Worm (Caenorhabditis elegans) whole organism, midembryonic: ENCODE measurements around the gene srsx-37.
"Not testable (repeated sequence)": the region's sequence is repeated elsewhere in the genome, so short reads cannot be mapped to it uniquely, and the experiment has no call there.

Source experiments
- T22C8.4 ChIP-seq: fragments of 200-800 bp; sonication (Bioruptor generic); IDR thresholded peaks from 2 replicates; pipeline ENCODE4 v1.3.6; 2022; ENCODE audit warnings: missing genetic modification characterization, missing compliant biosample characterization
- cog-1 ChIP-seq: sonication (generic microtip); optimal IDR thresholded peaks from 2 replicates; lab custom pipeline; 2016; ENCODE audit warnings: missing genetic modification characterization, missing compliant biosample characterization
- flt-1 ChIP-seq: fragments of 200-800 bp; sonication (Bioruptor generic); IDR thresholded peaks from 2 replicates; pipeline ENCODE4 v1.3.6; 2022; ENCODE audit warnings: missing genetic modification characterization, missing compliant biosample characterization
- klf-2 ChIP-seq: fragments of 200-800 bp; sonication (Bioruptor generic); conservative IDR thresholded peaks from 2 replicates; pipeline ENCODE4 v1.3.6; 2022; ENCODE audit warnings: missing genetic modification reagents, missing genetic modification characterization, missing compliant biosample characterization
- med-1 ChIP-seq: sonication (generic microtip); optimal IDR thresholded peaks from 2 replicates; lab custom pipeline; 2017; ENCODE audit warnings: missing genetic modification characterization, mild to moderate bottlenecking, missing compliant biosample characterization, antibody characterized with exemption, missing genetic modification reagents; ENCODE audit not compliant: insufficient read depth
- ref-1 ChIP-seq: fragments of 200-800 bp; sonication (Bioruptor generic); conservative IDR thresholded peaks from 2 replicates; pipeline ENCODE4 v1.3.6; 2022; ENCODE audit warnings: missing genetic modification reagents, missing genetic modification characterization, missing compliant biosample characterization
- tab-1 ChIP-seq: fragments of 200-800 bp; sonication (Bioruptor generic); IDR thresholded peaks from 2 replicates; pipeline ENCODE4 v1.3.6; 2022; ENCODE audit warnings: missing genetic modification characterization, missing compliant biosample characterization
- ztf-23 ChIP-seq: fragments of 200-800 bp; sonication (Bioruptor generic); IDR thresholded peaks from 2 replicates; pipeline ENCODE4 v1.3.6; 2022; ENCODE audit warnings: missing genetic modification reagents, missing genetic modification characterization, missing compliant biosample characterization
- ztf-29 ChIP-seq: fragments of 200-800 bp; sonication (Bioruptor generic); IDR thresholded peaks from 2 replicates; pipeline ENCODE4 v1.3.6; 2022; ENCODE audit warnings: missing genetic modification reagents, missing genetic modification characterization, missing compliant biosample characterization

The srsx-37 gene

DNA sequence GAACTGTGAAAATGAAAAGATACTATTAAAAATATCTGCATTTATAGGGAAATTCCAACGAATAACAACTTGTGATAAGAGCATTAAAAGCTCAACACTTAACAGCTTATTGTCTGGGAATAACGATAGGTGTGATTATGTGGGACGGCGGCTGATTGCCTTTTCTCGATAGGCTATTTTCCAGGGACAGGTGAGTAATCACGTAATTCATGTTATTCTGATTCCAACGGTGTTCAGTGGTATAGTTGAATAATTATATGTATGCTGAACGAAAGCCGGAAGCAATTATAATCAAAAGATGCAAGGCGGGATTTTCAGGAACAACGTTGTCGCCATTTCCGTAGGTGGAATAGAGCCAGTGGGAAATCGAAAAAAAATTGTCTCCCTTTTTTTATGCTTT lies 18.0 kb upstream of the srsx-37 start, which contains the start of gene srw-17:
TSS of gene srw-17 (minus strand) at position 101 of the 400 bp plus-strand sequence.
- TF ChIP-seq med-1 (no peak), flt-1 (GFP tag; lab: Robert Waterston, UW) (no peak), ztf-29 (GFP tag; lab: Robert Waterston, UW) (no peak), tab-1 (GFP tag; lab: Robert Waterston, UW) (no peak), klf-2 (GFP tag; lab: Robert Waterston, UW) (no peak), ztf-23 (GFP tag; lab: Robert Waterston, UW) (no peak), cog-1 (tag; lab: Kevin White, UChicago) (no peak), ref-1 (GFP tag; lab: Robert Waterston, UW) (no peak), T22C8.4 (GFP tag; lab: Robert Waterston, UW) (no peak)

- no peak for TF ChIP-seq cog-1 (tag; lab: Kevin White, UChicago)
- no peak for TF ChIP-seq ztf-29 (GFP tag; lab: Robert Waterston, UW)
- no peak for TF ChIP-seq T22C8.4 (GFP tag; lab: Robert Waterston, UW)
- no peak for TF ChIP-seq ref-1 (GFP tag; lab: Robert Waterston, UW)
- TF ChIP-seq med-1: no peak
- TF ChIP-seq tab-1 (GFP tag; lab: Robert Waterston, UW): no peak
Observed at ce11 chrV:15274757-15275156, 15.8 kb upstream of the srsx-37 start, which contains the start of gene srw-16. Gene srw-16, minus strand, starts transcription at chrV:15274857.

- TF ChIP-seq cog-1 (tag; lab: Kevin White, UChicago): no peak
- no peak for TF ChIP-seq klf-2 (GFP tag; lab: Robert Waterston, UW)
- TF ChIP-seq T22C8.4 (GFP tag; lab: Robert Waterston, UW): no peak
- TF ChIP-seq med-1: no peak
- no peak for TF ChIP-seq flt-1 (GFP tag; lab: Robert Waterston, UW)
- no peak for TF ChIP-seq ztf-29 (GFP tag; lab: Robert Waterston, UW)
- no peak for TF ChIP-seq ztf-23 (GFP tag; lab: Robert Waterston, UW)
- TF ChIP-seq tab-1 (GFP tag; lab: Robert Waterston, UW): no peak
- no peak for TF ChIP-seq ref-1 (GFP tag; lab: Robert Waterston, UW)
Observed at ce11 chrV:15272263-15272662, 13.3 kb upstream of the srsx-37 start, which contains the start of gene T10H4.4. Gene T10H4.4, minus strand, starts transcription at chrV:15272363.

- no peak for TF ChIP-seq ztf-23 (GFP tag; lab: Robert Waterston, UW)
- TF ChIP-seq ztf-29 (GFP tag; lab: Robert Waterston, UW): no peak
- no peak for TF ChIP-seq ref-1 (GFP tag; lab: Robert Waterston, UW)
- TF ChIP-seq T22C8.4 (GFP tag; lab: Robert Waterston, UW): no peak
- TF ChIP-seq tab-1 (GFP tag; lab: Robert Waterston, UW): no peak
- no peak for TF ChIP-seq cog-1 (tag; lab: Kevin White, UChicago)
- no peak for TF ChIP-seq flt-1 (GFP tag; lab: Robert Waterston, UW)
- no peak for TF ChIP-seq med-1
- TF ChIP-seq klf-2 (GFP tag; lab: Robert Waterston, UW): no peak
Observed at ce11 chrV:15268302-15268701, 9.4 kb upstream of the srsx-37 start, which contains the start of gene srw-22. Gene srw-22, plus strand, starts transcription at chrV:15268602.

ce11 chrV:15267405-15267804 lies 8.5 kb upstream of the srsx-37 start, which contains the start of gene T10H4.13:
Gene T10H4.13, minus strand, starts transcription at chrV:15267505.
- TF ChIP-seq ref-1 (GFP tag; lab: Robert Waterston, UW): no peak
- TF ChIP-seq T22C8.4 (GFP tag; lab: Robert Waterston, UW): no peak
- no peak for TF ChIP-seq cog-1 (tag; lab: Kevin White, UChicago)
- TF ChIP-seq klf-2 (GFP tag; lab: Robert Waterston, UW): no peak
- TF ChIP-seq med-1: no peak
- no peak for TF ChIP-seq flt-1 (GFP tag; lab: Robert Waterston, UW)
- TF ChIP-seq ztf-29 (GFP tag; lab: Robert Waterston, UW): no peak
- no peak for TF ChIP-seq tab-1 (GFP tag; lab: Robert Waterston, UW)

DNA sequence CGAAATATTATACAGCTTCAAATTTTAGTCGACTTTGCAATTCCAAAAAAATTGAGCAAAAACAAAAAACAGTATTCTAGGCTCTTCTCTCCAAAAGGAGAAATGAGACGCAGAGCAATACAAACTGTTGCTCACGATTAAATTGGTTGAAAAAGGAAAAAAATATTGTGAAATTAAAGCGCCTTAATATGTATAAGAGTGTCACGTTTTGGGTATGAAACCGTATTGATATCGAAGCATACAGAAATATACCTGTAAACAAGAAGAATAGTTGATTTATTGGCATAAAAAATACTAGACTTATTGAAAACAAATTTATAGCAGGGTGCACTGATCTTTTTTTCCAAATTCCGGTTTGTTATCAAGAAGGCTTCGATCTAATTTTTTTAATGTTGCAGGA lies 6.9 kb upstream of the srsx-37 start, which contains the start of gene M01B2.13:
TSS of gene M01B2.13 (minus strand) at position 101 of the 400 bp plus-strand sequence.
- no peak for TF ChIP-seq flt-1 (GFP tag; lab: Robert Waterston, UW)
- no peak for TF ChIP-seq ztf-23 (GFP tag; lab: Robert Waterston, UW)
- no peak for TF ChIP-seq ztf-29 (GFP tag; lab: Robert Waterston, UW)
- no peak for TF ChIP-seq ref-1 (GFP tag; lab: Robert Waterston, UW)
- no peak for TF ChIP-seq T22C8.4 (GFP tag; lab: Robert Waterston, UW)
- TF ChIP-seq med-1: no peak

ce11 chrV:15264131-15264530 lies 5.2 kb upstream of the srsx-37 start, which contains the start of gene M01B2.12:
Gene M01B2.12, minus strand, starts transcription at chrV:15264231.
- TF ChIP-seq flt-1 (GFP tag; lab: Robert Waterston, UW) (no peak), klf-2 (GFP tag; lab: Robert Waterston, UW) (no peak), med-1 (no peak), tab-1 (GFP tag; lab: Robert Waterston, UW) (no peak), T22C8.4 (GFP tag; lab: Robert Waterston, UW) (no peak), ztf-29 (GFP tag; lab: Robert Waterston, UW) (no peak), ztf-23 (GFP tag; lab: Robert Waterston, UW) (no peak), cog-1 (tag; lab: Kevin White, UChicago) (no peak), ref-1 (GFP tag; lab: Robert Waterston, UW) (no peak)

DNA sequence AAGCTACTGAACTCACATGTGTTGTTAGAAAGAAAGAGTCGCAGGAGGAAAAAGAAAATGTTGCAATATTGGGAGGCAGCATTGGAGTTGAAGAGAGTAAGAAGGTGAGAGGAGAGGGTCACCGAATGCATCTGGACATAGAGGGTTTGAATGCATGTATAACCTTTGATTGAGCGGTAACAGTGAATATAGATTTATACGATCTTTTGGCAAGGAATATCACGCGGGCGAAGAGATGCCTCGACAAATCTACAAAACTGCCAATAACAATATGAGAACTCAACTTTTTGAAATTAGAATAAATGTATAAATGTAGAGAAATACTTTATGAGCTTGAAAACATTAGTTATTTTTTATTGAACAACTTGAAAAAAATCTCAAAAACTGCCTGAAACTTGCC lies 3.4 kb upstream of the srsx-37 start, which contains the start of gene M01B2.10:
TSS of gene M01B2.10 (minus strand) at position 101 of the 400 bp plus-strand sequence.
- TF ChIP-seq T22C8.4 (GFP tag; lab: Robert Waterston, UW); med-1; flt-1 (GFP tag; lab: Robert Waterston, UW): not testable (repeated sequence)

DNA sequence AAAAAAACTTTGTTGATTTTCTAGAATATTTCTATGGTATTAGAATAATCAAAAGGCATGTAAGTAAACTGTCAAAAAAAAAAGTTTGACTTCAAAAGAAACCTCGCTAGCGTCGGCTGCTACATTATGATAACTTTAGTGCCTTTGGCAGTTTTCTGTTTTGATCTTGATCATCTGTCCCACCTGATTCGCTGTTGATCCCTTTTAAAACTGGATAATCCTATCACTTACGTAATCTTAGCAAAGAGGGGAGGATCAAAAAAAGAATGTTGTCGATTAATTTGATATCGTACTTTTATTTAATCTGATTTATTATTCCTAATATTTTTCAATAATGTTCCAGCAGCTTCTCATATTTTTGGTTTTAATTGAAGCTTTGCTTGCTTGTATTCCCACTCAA lies 955 bp upstream of the srsx-37 start, which contains the start of gene M01B2.8:
TSS of gene M01B2.8 (plus strand) at position 301 of the 400 bp plus-strand sequence.
- no peak for TF ChIP-seq ztf-23 (GFP tag; lab: Robert Waterston, UW)
- no peak for TF ChIP-seq ztf-29 (GFP tag; lab: Robert Waterston, UW)
- no peak for TF ChIP-seq tab-1 (GFP tag; lab: Robert Waterston, UW)
- no peak for TF ChIP-seq ref-1 (GFP tag; lab: Robert Waterston, UW)
- no peak for TF ChIP-seq klf-2 (GFP tag; lab: Robert Waterston, UW)
- no peak for TF ChIP-seq med-1
- TF ChIP-seq flt-1 (GFP tag; lab: Robert Waterston, UW): no peak
- no peak for TF ChIP-seq cog-1 (tag; lab: Kevin White, UChicago)
- TF ChIP-seq T22C8.4 (GFP tag; lab: Robert Waterston, UW): no peak
